Worm (Caenorhabditis elegans) whole organism, L1 larva: ENCODE results near the gene faah-1.

Experiments used
- Y116A8C.19 ChIP-seq: sonication (generic microtip); optimal IDR thresholded peaks from 2 replicates; lab custom pipeline; 2016; ENCODE audit warnings: missing compliant biosample characterization, missing genetic modification characterization, borderline replicate concordance
- aly-2 ChIP-seq: fragments of 150-350 bp; optimal IDR thresholded peaks from 2 replicates; lab custom pipeline; 2014; ENCODE audit warnings: missing biosample characterization, missing genetic modification characterization
- elt-2 ChIP-seq: sonication (generic microtip); optimal IDR thresholded peaks from 2 replicates; lab custom pipeline; 2016; ENCODE audit warnings: missing genetic modification characterization, mild to moderate bottlenecking, inconsistent platforms, missing compliant biosample characterization, missing genetic modification reagents
- ets-5 ChIP-seq: fragments of 200-800 bp; sonication (Bioruptor generic); IDR thresholded peaks from 2 replicates; pipeline ENCODE4 v1.3.6; 2022; ENCODE audit warnings: missing genetic modification characterization, missing compliant biosample characterization
- lin-13 ChIP-seq: fragments of 150-350 bp; optimal IDR thresholded peaks from 2 replicates; lab custom pipeline; 2014; ENCODE audit warnings: missing biosample characterization, missing genetic modification reagents, missing genetic modification characterization
- lin-15B ChIP-seq: fragments of 150-350 bp; sonication (generic microtip); optimal IDR thresholded peaks from 3 replicates; lab custom pipeline; 2014; ENCODE audit warnings: missing biosample characterization, missing genetic modification characterization
- mep-1 ChIP-seq: fragments of 150-350 bp; optimal IDR thresholded peaks from 2 replicates; lab custom pipeline; 2014; ENCODE audit warnings: missing biosample characterization, missing genetic modification characterization
- nhr-12 ChIP-seq: sonication (generic microtip); optimal IDR thresholded peaks from 2 replicates; lab custom pipeline; 2017; ENCODE audit warnings: missing biosample characterization, missing genetic modification characterization
- snu-23 ChIP-seq: sonication (generic microtip); optimal IDR thresholded peaks from 2 replicates; lab custom pipeline; 2016; ENCODE audit warnings: missing genetic modification characterization, missing compliant biosample characterization
- swsn-7 ChIP-seq: sonication (generic microtip); optimal IDR thresholded peaks from 2 replicates; lab custom pipeline; 2016; ENCODE audit warnings: missing genetic modification characterization, missing compliant biosample characterization
- ztf-11 ChIP-seq, 2 experiments: sonication (generic microtip); optimal IDR thresholded peaks; 2 replicates each; lab custom pipeline; 2016 to 2017; ENCODE audit warnings: missing genetic modification characterization in 2 of 2, missing biosample characterization in 1 of 2, missing compliant biosample characterization in 1 of 2

Gene faah-1

DNA sequence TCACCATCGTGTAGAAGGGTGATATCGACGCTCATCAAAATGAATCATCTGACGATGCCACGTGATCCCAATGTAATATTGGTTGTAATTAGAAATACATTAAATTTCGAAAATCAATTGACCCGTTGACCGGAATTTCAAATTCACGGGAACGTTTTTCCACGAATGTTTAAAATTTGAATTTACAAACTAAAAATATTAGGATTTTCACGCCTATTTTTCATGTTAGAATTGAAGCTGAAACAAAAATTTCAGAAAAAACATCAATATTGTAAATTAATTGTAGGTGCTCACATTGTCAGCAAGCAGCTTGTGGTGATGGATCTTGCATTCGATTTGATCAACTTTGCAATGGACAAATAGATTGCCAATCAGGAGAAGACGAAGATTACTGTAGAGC, 51.1 kb downstream of the faah-1 start, which contains the start of gene C07G1.6:
Gene C07G1.6 (minus strand): TSS at position 101 of the 400 bp plus-strand sequence.
- TF ChIP-seq ets-5 (GFP tag; lab: Robert Waterston, UW) (no peak), lin-13 (no peak), Y116A8C.19 (no peak), lin-15B (tag; lab: Kevin White, UChicago) (no peak), swsn-7 (no peak), aly-2 (no peak), mep-1 (tag; lab: Kevin White, UChicago) (no peak), ztf-11 (tag; optimal IDR thresholded peaks at IDR 0.05; lab: Kevin White, UChicago) (no peak), snu-23 (no peak), nhr-12 (no peak), elt-2 (tag; lab: Kevin White, UChicago) (no peak)
